Worm (Caenorhabditis elegans) whole organism, L4 larva: ENCODE measurements around the gene W06H8.2.

Source experiments
- D1046.2 ChIP-seq: fragments of 200-800 bp; sonication (Bioruptor generic); IDR thresholded peaks from 2 replicates; pipeline ENCODE4 v1.3.6; 2022; ENCODE audit warnings: missing genetic modification characterization, missing compliant biosample characterization
- jun-1 ChIP-seq: fragments of 150-350 bp; optimal IDR thresholded peaks from 2 replicates; lab custom pipeline; 2014; ENCODE audit warnings: missing biosample characterization, missing genetic modification reagents, missing genetic modification characterization
- nhr-11 ChIP-seq: fragments of 150-350 bp; optimal IDR thresholded peaks from 2 replicates; lab custom pipeline; 2014; ENCODE audit warnings: missing biosample characterization, missing genetic modification characterization
- php-3 ChIP-seq: fragments of 200-800 bp; sonication (Bioruptor generic); IDR thresholded peaks from 2 replicates; pipeline ENCODE4 v1.3.6; 2022; ENCODE audit warnings: missing genetic modification reagents, missing genetic modification characterization, missing compliant biosample characterization

W06H8.2 gene

ce11 chrV:6253936-6254335, 47.4 kb downstream of the W06H8.2 start:
- TF ChIP-seq D1046.2 (GFP tag; lab: Robert Waterston, UW) (no peak), php-3 (GFP tag; lab: Robert Waterston, UW) (no peak), nhr-11 (tag; lab: Kevin White, UChicago) (no peak), jun-1 (no peak)
